Worm (Caenorhabditis elegans) whole organism, young adult: Measurements from ENCODE around the gene irld-18.

Experiments used
- B0019.2 ChIP-seq: fragments of 200-800 bp; sonication (Bioruptor generic); conservative IDR thresholded peaks from 2 replicates; pipeline ENCODE4 v1.3.6; 2022; ENCODE audit warnings: missing genetic modification reagents, missing genetic modification characterization, missing compliant biosample characterization
- C06A6.2 ChIP-seq: fragments of 200-800 bp; sonication (Bioruptor generic); conservative IDR thresholded peaks from 2 replicates; pipeline ENCODE4 v1.3.6; 2022; ENCODE audit warnings: missing genetic modification characterization, missing compliant biosample characterization
- F37B4.10 ChIP-seq: fragments of 200-800 bp; sonication (Bioruptor generic); IDR thresholded peaks from 2 replicates; pipeline ENCODE4 v1.3.6; 2022; ENCODE audit warnings: missing genetic modification characterization, missing compliant biosample characterization
- F49E8.2 ChIP-seq: sonication (generic microtip); optimal IDR thresholded peaks from 3 replicates; lab custom pipeline; 2017; ENCODE audit warnings: missing genetic modification characterization, mild to moderate bottlenecking, missing compliant biosample characterization, antibody characterized with exemption, moderate library complexity; ENCODE audit not compliant: insufficient read depth
- F55B11.4 ChIP-seq: sonication (generic microtip); optimal IDR thresholded peaks from 2 replicates; lab custom pipeline; 2016; ENCODE audit warnings: missing compliant biosample characterization, missing genetic modification characterization, borderline replicate concordance; ENCODE audit not compliant: insufficient read depth
- F57A8.1 ChIP-seq: fragments of 200-800 bp; sonication (Bioruptor generic); optimal IDR thresholded peaks from 2 replicates; lab custom pipeline; 2018; ENCODE audit warnings: mild to moderate bottlenecking, missing genetic modification characterization, moderate library complexity, missing compliant biosample characterization
- K11D2.4 ChIP-seq: fragments of 200-800 bp; sonication (Bioruptor generic); IDR thresholded peaks from 2 replicates; pipeline ENCODE4 v1.3.6; 2022; ENCODE audit warnings: missing genetic modification reagents, missing genetic modification characterization, missing compliant biosample characterization
- K12H6.12 ChIP-seq: fragments of 200-800 bp; sonication (Bioruptor generic); optimal IDR thresholded peaks from 2 replicates; lab custom pipeline; 2018; ENCODE audit warnings: mild to moderate bottlenecking, missing genetic modification characterization, missing compliant biosample characterization
- Y56A3A.18 ChIP-seq: fragments of 200-800 bp; sonication (Bioruptor generic); IDR thresholded peaks from 2 replicates; pipeline ENCODE4 v1.3.6; 2022; ENCODE audit warnings: missing genetic modification reagents, missing genetic modification characterization, missing compliant biosample characterization
- Y67H2A.10 ChIP-seq: fragments of 200-800 bp; sonication (Bioruptor generic); conservative IDR thresholded peaks from 2 replicates; pipeline ENCODE4 v1.3.6; 2022; ENCODE audit warnings: missing genetic modification reagents, missing genetic modification characterization, missing compliant biosample characterization
- Y95B8A.8 ChIP-seq: fragments of 200-800 bp; sonication (Bioruptor generic); IDR thresholded peaks from 2 replicates; pipeline ENCODE4 v1.3.6; 2022; ENCODE audit warnings: missing genetic modification reagents, missing genetic modification characterization, missing compliant biosample characterization
- aptf-2 ChIP-seq: fragments of 200-800 bp; sonication (Bioruptor generic); conservative IDR thresholded peaks from 2 replicates; pipeline ENCODE4 v1.3.6; 2022; ENCODE audit warnings: missing genetic modification reagents, missing genetic modification characterization, missing compliant biosample characterization
- aptf-3 ChIP-seq: fragments of 200-800 bp; sonication (Bioruptor generic); IDR thresholded peaks from 2 replicates; pipeline ENCODE4 v1.3.6; 2022; ENCODE audit warnings: missing genetic modification characterization, missing compliant biosample characterization
- atf-7 ChIP-seq: sonication (generic microtip); optimal IDR thresholded peaks from 2 replicates; lab custom pipeline; 2017; ENCODE audit warnings: mild to moderate bottlenecking, missing genetic modification characterization, missing compliant biosample characterization
- attf-3 ChIP-seq: fragments of 200-800 bp; sonication (Bioruptor generic); conservative IDR thresholded peaks from 2 replicates; pipeline ENCODE4 v1.3.6; 2022; ENCODE audit warnings: missing genetic modification reagents, missing genetic modification characterization, missing compliant biosample characterization
- bed-2 ChIP-seq: fragments of 200-800 bp; sonication (Bioruptor generic); IDR thresholded peaks from 2 replicates; pipeline ENCODE4 v1.3.6; 2022; ENCODE audit warnings: missing genetic modification reagents, missing genetic modification characterization, missing compliant biosample characterization
- ccch-3 ChIP-seq: fragments of 200-800 bp; sonication (Bioruptor generic); optimal IDR thresholded peaks from 2 replicates; lab custom pipeline; 2018; ENCODE audit warnings: mild to moderate bottlenecking, missing genetic modification characterization, missing compliant biosample characterization
- cebp-1 ChIP-seq, 2 experiments: fragments of 200-800 bp in 1 of 2; sonication (Bioruptor generic) in 1 of 2; sonication (generic microtip) in 1 of 2; IDR thresholded peaks in 1 of 2; optimal IDR thresholded peaks in 1 of 2; 2 replicates each; pipeline versions ENCODE4 v1.3.6 to Lab custom; 2017 to 2022; ENCODE audit warnings: missing compliant biosample characterization in 2 of 2, missing genetic modification characterization in 2 of 2, mild to moderate bottlenecking in 1 of 2, missing genetic modification reagents in 1 of 2, moderate library complexity in 1 of 2
- ceh-40 ChIP-seq: fragments of 200-800 bp; sonication (Bioruptor generic); IDR thresholded peaks from 2 replicates; pipeline ENCODE4 v1.3.6; 2022; ENCODE audit warnings: missing genetic modification characterization, missing compliant biosample characterization
- die-1 ChIP-seq: sonication (generic microtip); optimal IDR thresholded peaks from 2 replicates; lab custom pipeline; 2016; ENCODE audit warnings: missing genotype, mild to moderate bottlenecking, missing genetic modification characterization, missing compliant biosample characterization
- dox-1 ChIP-seq: fragments of 200-800 bp; sonication (Bioruptor generic); IDR thresholded peaks from 2 replicates; pipeline ENCODE4 v1.3.6; 2022; ENCODE audit warnings: missing genetic modification reagents, missing genetic modification characterization, missing compliant biosample characterization
- efl-1 ChIP-seq: fragments of 150-350 bp; optimal IDR thresholded peaks from 2 replicates; lab custom pipeline; 2014; ENCODE audit warnings: missing biosample characterization, missing genetic modification reagents, missing genetic modification characterization
- ekl-4 ChIP-seq: fragments of 200-800 bp; sonication (Bioruptor generic); IDR thresholded peaks from 2 replicates; pipeline ENCODE4 v1.3.6; 2022; ENCODE audit warnings: missing genetic modification reagents, missing genetic modification characterization, missing compliant biosample characterization
- fkh-3 ChIP-seq: sonication (generic microtip); optimal IDR thresholded peaks from 2 replicates; lab custom pipeline; 2016; ENCODE audit warnings: mild to moderate bottlenecking, missing genetic modification characterization, missing compliant biosample characterization
- hlh-12 ChIP-seq: sonication (generic microtip); optimal IDR thresholded peaks from 2 replicates; lab custom pipeline; 2016; ENCODE audit warnings: missing genetic modification characterization, missing compliant biosample characterization
- hmg-1.2 ChIP-seq: fragments of 200-800 bp; sonication (Bioruptor generic); IDR thresholded peaks from 2 replicates; pipeline ENCODE4 v1.3.6; 2022; ENCODE audit warnings: missing genetic modification reagents, missing genetic modification characterization, missing compliant biosample characterization
- hmg-20 ChIP-seq: fragments of 200-800 bp; sonication (Bioruptor generic); IDR thresholded peaks from 2 replicates; pipeline ENCODE4 v1.3.6; 2022; ENCODE audit warnings: missing genetic modification reagents, missing genetic modification characterization, missing compliant biosample characterization
- lin-40 ChIP-seq: sonication (generic microtip); optimal IDR thresholded peaks from 2 replicates; lab custom pipeline; 2016; ENCODE audit warnings: missing genetic modification characterization, mild to moderate bottlenecking, missing compliant biosample characterization, missing genotype, missing genetic modification reagents
- lir-1 ChIP-seq: fragments of 200-800 bp; sonication (Bioruptor generic); conservative IDR thresholded peaks from 2 replicates; pipeline ENCODE4 v1.3.6; 2022; ENCODE audit warnings: missing genetic modification reagents, missing genetic modification characterization, missing compliant biosample characterization
- lsy-27 ChIP-seq: sonication (generic microtip); optimal IDR thresholded peaks from 2 replicates; lab custom pipeline; 2017; ENCODE audit warnings: missing genetic modification characterization, mild to moderate bottlenecking, missing compliant biosample characterization, antibody characterized with exemption, missing genotype, borderline replicate concordance; ENCODE audit not compliant: insufficient read depth
- mel-28 ChIP-seq: sonication (generic microtip); optimal IDR thresholded peaks from 2 replicates; lab custom pipeline; 2016; ENCODE audit warnings: borderline replicate concordance, mild to moderate bottlenecking, missing genetic modification characterization, missing compliant biosample characterization
- mes-4 ChIP-seq: sonication (generic microtip); optimal IDR thresholded peaks from 2 replicates; lab custom pipeline; 2016; ENCODE audit warnings: missing genotype, missing genetic modification characterization, missing compliant biosample characterization
- mxl-1 ChIP-seq: sonication (generic microtip); optimal IDR thresholded peaks from 2 replicates; lab custom pipeline; 2016; ENCODE audit warnings: missing genetic modification characterization, missing compliant biosample characterization
- nhr-179 ChIP-seq: sonication (generic microtip); optimal IDR thresholded peaks from 2 replicates; lab custom pipeline; 2016; ENCODE audit warnings: mild to moderate bottlenecking, missing genetic modification characterization, missing compliant biosample characterization
- nhr-80 ChIP-seq: sonication (generic microtip); optimal IDR thresholded peaks from 2 replicates; lab custom pipeline; 2016; ENCODE audit warnings: missing genetic modification characterization, missing compliant biosample characterization
- pha-4 ChIP-seq: fragments of 150-350 bp; sonication (generic microtip); optimal IDR thresholded peaks from 2 replicates; lab custom pipeline; 2014; ENCODE audit warnings: missing biosample characterization, missing genetic modification reagents, missing genetic modification characterization
- rpc-1 ChIP-seq, 2 experiments: fragments of 150-350 bp in 1 of 2; sonication (generic microtip) in 1 of 2; optimal IDR thresholded peaks; 2 replicates each; lab custom pipeline; 2014 to 2018; ENCODE audit warnings: missing biosample characterization in 1 of 2, missing genetic modification characterization in 1 of 2, missing genetic modification reagents in 1 of 2, missing genotype in 1 of 2
- sdz-38 ChIP-seq: sonication (generic microtip); optimal IDR thresholded peaks from 2 replicates; lab custom pipeline; 2016; ENCODE audit warnings: missing genotype, missing genetic modification characterization, missing compliant biosample characterization
- snpc-3.4 ChIP-seq: sonication (generic microtip); optimal IDR thresholded peaks from 2 replicates; lab custom pipeline; 2017; ENCODE audit warnings: missing genetic modification characterization, mild to moderate bottlenecking, missing compliant biosample characterization, antibody characterized with exemption, moderate library complexity, missing genotype, missing genetic modification reagents
- tbx-9 ChIP-seq: sonication (generic microtip); optimal IDR thresholded peaks from 2 replicates; lab custom pipeline; 2016; ENCODE audit warnings: borderline replicate concordance, missing genetic modification characterization, inconsistent platforms, missing compliant biosample characterization
- unc-130 ChIP-seq: sonication (generic microtip); optimal IDR thresholded peaks from 2 replicates; lab custom pipeline; 2016; ENCODE audit warnings: missing genetic modification reagents, missing genetic modification characterization, missing compliant biosample characterization
- xnd-1 ChIP-seq: sonication (generic microtip); optimal IDR thresholded peaks from 2 replicates; lab custom pipeline; 2016; ENCODE audit warnings: missing genotype, missing genetic modification reagents, missing genetic modification characterization, missing compliant biosample characterization
- zfh-2 ChIP-seq: fragments of 200-800 bp; sonication (Bioruptor generic); conservative IDR thresholded peaks from 2 replicates; pipeline ENCODE4 v1.3.6; 2022; ENCODE audit warnings: missing genetic modification reagents, missing genetic modification characterization, missing compliant biosample characterization
- zim-3 ChIP-seq: sonication (generic microtip); optimal IDR thresholded peaks from 2 replicates; lab custom pipeline; 2017; ENCODE audit warnings: mild to moderate bottlenecking, missing genetic modification characterization, moderate library complexity, missing compliant biosample characterization
- ztf-22 ChIP-seq: fragments of 200-800 bp; sonication (Bioruptor generic); optimal IDR thresholded peaks from 2 replicates; lab custom pipeline; 2018; ENCODE audit warnings: mild to moderate bottlenecking, missing genetic modification characterization, moderate library complexity, missing compliant biosample characterization
- ztf-25 ChIP-seq: fragments of 200-800 bp; sonication (Bioruptor generic); IDR thresholded peaks from 2 replicates; pipeline ENCODE4 v1.3.6; 2022; ENCODE audit warnings: missing genetic modification reagents, missing genetic modification characterization, missing compliant biosample characterization

irld-18 gene

DNA sequence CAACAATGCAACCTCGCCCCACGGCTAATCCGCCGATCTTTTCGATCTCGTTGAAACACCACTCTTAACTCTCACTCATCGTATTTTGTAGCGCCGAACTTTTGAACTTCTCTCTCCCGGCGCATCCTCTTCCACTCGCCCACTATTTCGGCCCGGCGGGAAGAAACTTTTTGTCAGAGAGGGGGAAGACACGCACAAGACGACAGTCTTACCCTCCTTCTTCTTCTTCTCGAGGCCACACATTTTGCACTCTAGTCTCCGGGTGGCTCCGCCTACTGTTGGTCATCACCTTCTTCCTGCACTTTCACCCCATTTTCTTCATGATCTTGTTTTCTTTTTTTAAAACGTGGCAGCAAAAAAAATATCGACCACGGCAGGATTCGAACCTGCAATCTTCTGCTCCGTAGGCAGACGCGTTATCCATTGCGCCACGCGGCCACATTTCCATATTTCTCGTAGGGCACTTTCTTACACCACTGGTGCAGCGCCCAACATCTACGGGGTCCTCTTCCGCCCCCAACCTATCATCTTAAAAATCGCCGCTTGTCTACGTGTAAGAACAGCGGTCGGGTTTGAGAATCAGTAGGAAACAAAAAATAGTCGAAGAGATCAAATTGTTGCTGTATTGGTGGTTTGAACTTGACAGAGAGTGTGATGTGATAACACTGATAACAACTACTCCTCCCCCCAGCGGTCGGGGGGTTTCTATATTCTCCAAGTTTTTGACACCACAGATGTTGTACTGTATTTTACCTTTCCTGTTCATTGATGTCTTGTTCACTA is 30.3 kb upstream of the irld-18 start (continued):
- TF ChIP-seq mxl-1 (tag; lab: Kevin White, UChicago) (no peak), atf-7 (no peak), F57A8.1 (GFP tag; lab: Kevin White, UChicago) (no peak), Y95B8A.8 (GFP tag; lab: Robert Waterston, UW) (no peak), lin-40 (tag; lab: Kevin White, UChicago) (peak; percentile 45), snpc-3.4 (tag; lab: Kevin White, UChicago) (no peak), hlh-12 (tag; lab: Kevin White, UChicago) (no peak), aptf-3 (GFP tag; lab: Robert Waterston, UW) (no peak), lsy-27 (tag; lab: Kevin White, UChicago) (no peak), K12H6.12 (tag; lab: Kevin White, UChicago) (no peak), dox-1 (peak; percentile 74), C06A6.2 (no peak; the same call in 1 of the 2 replicates), attf-3 (GFP tag; lab: Robert Waterston, UW) (no peak), B0019.2 (GFP tag; lab: Robert Waterston, UW) (no peak), ccch-3 (GFP tag; lab: Kevin White, UChicago) (peak; percentile 17), efl-1 (GFP tag; lab: Kevin White, UChicago) (no peak), hmg-1.2 (peak; percentile 41; the same call in 1 of the 2 replicates), ceh-40 (GFP tag; lab: Robert Waterston, UW) (no peak), die-1 (tag; lab: Kevin White, UChicago) (peak; percentile 49), Y67H2A.10 (GFP tag; lab: Robert Waterston, UW) (peak; percentile 14; the same call in 1 of the 2 replicates), fkh-3 (tag; lab: Kevin White, UChicago) (peak; percentile 30), ztf-25 (GFP tag; lab: Robert Waterston, UW) (no peak), mel-28 (tag; lab: Kevin White, UChicago) (no peak), lir-1 (GFP tag; lab: Robert Waterston, UW) (peak; percentile 4; the same call in 1 of the 2 replicates), F55B11.4 (tag; lab: Kevin White, UChicago) (no peak), rpc-1 (optimal IDR thresholded peaks at IDR 0.05; lab: Kevin White, UChicago) (peak; percentile 52), rpc-1 (tag; optimal IDR thresholded peaks at IDR 0.05; lab: Kevin White, UChicago) (peak; percentile 76), cebp-1 (GFP tag; IDR thresholded peaks at IDR 0.05; lab: Robert Waterston, UW) (no peak), cebp-1 (tag; optimal IDR thresholded peaks at IDR 0.05; lab: Kevin White, UChicago) (peak; percentile 54), ztf-22 (no peak), nhr-179 (tag; lab: Kevin White, UChicago) (no peak), F37B4.10 (no peak), unc-130 (GFP tag; lab: Kevin White, UChicago) (no peak), pha-4 (tag; lab: Kevin White, UChicago) (no peak), mes-4 (tag; lab: Kevin White, UChicago) (no peak), tbx-9 (tag; lab: Kevin White, UChicago) (no peak), bed-2 (GFP tag; lab: Robert Waterston, UW) (no peak), Y56A3A.18 (GFP tag; lab: Robert Waterston, UW) (no peak), sdz-38 (tag; lab: Kevin White, UChicago) (no peak), F49E8.2 (tag; lab: Kevin White, UChicago) (peak; percentile 22), zfh-2 (GFP tag; lab: Robert Waterston, UW) (no peak; the same call in none of the 2 replicates), xnd-1 (tag; lab: Kevin White, UChicago) (no peak), nhr-80 (tag; lab: Kevin White, UChicago) (peak; percentile 54), ekl-4 (GFP tag; lab: Robert Waterston, UW) (no peak), K11D2.4 (GFP tag; lab: Robert Waterston, UW) (no peak), aptf-2 (GFP tag; lab: Robert Waterston, UW) (no peak), zim-3 (tag; lab: Kevin White, UChicago) (peak; percentile 39), hmg-20 (no peak)
